In genomic region chrIII:7978289-7978688, ce11 we compare ENCODE assay signal across 5 worm cellular contexts.
TF ChIP-seq lines count a peak whose summit lies in the region.

No protein-coding gene starts in this region.

TF ChIP-seq in whole organism, L1 larva, 84 proteins besides CTCF, POLR2A, EP300 and RAD21:
- peak; percentile 4 for TF ChIP-seq mep-1 (tag; optimal IDR thresholded peaks at IDR 0.05; lab: Kevin White, UChicago)
- no peak for TF ChIP-seq efl-1 (optimal IDR thresholded peaks at IDR 0.05; lab: Kevin White, UChicago)
- TF ChIP-seq efl-1 (GFP tag; optimal IDR thresholded peaks at IDR 0.05 in 1 of 2; lab: Kevin White, UChicago) = peak in 1 of 2 experiments; percentile 40
- no peak for TF ChIP-seq nhr-84 (tag; optimal IDR thresholded peaks at IDR 0.05; lab: Kevin White, UChicago)
- no peak for TF ChIP-seq skn-1 (tag; optimal IDR thresholded peaks at IDR 0.05; lab: Kevin White, UChicago)

TF ChIP-seq in whole organism, L2 larva, 48 proteins besides CTCF, POLR2A, EP300 and RAD21:
- no peak for TF ChIP-seq sma-9 (GFP tag; optimal IDR thresholded peaks at IDR 0.05; lab: Kevin White, UChicago)
- no peak for TF ChIP-seq sma-9 (tag; optimal IDR thresholded peaks at IDR 0.05; lab: Kevin White, UChicago)
- no peak for TF ChIP-seq sem-4 (tag; optimal IDR thresholded peaks at IDR 0.05; lab: Kevin White, UChicago)
- no peak for TF ChIP-seq elt-1 (tag; optimal IDR thresholded peaks at IDR 0.05; lab: Kevin White, UChicago)
- no peak for TF ChIP-seq nhr-237 (tag; optimal IDR thresholded peaks at IDR 0.05; lab: Kevin White, UChicago)
- peak; percentile 26 for TF ChIP-seq nhr-21 (tag; optimal IDR thresholded peaks at IDR 0.05; lab: Kevin White, UChicago)
- TF ChIP-seq ztf-4 (tag; optimal IDR thresholded peaks at IDR 0.05; lab: Kevin White, UChicago) = no peak
- TF ChIP-seq sma-3 (GFP tag; optimal IDR thresholded peaks at IDR 0.05; lab: Kevin White, UChicago) = no peak
- no peak for TF ChIP-seq unc-55 (GFP tag; optimal IDR thresholded peaks at IDR 0.05; lab: Kevin White, UChicago)

TF ChIP-seq in whole organism, L3 larva, 47 proteins besides CTCF, POLR2A, EP300 and RAD21:
- no peak for TF ChIP-seq unc-62 (GFP tag; optimal IDR thresholded peaks at IDR 0.05; lab: Kevin White, UChicago)
- TF ChIP-seq ama-1 (optimal IDR thresholded peaks at IDR 0.05; lab: Kevin White, UChicago) = peak; percentile 42
TF ChIP-seq in whole organism, L3 larva: peak in this region for 1.

TF ChIP-seq in whole organism, L4 larva, 104 proteins besides CTCF, POLR2A, EP300 and RAD21 (continues in another document):
- no peak for TF ChIP-seq php-3 (GFP tag; IDR thresholded peaks at IDR 0.05; lab: Robert Waterston, UW)
- no peak for TF ChIP-seq jun-1 (tag; optimal IDR thresholded peaks at IDR 0.05; lab: Kevin White, UChicago)
- no peak for TF ChIP-seq skn-1 (tag; optimal IDR thresholded peaks at IDR 0.05; lab: Kevin White, UChicago)
- no peak for TF ChIP-seq lin-13 (GFP tag; optimal IDR thresholded peaks at IDR 0.05; lab: Kevin White, UChicago)
- TF ChIP-seq R02D3.7 (tag; optimal IDR thresholded peaks at IDR 0.05; lab: Kevin White, UChicago) = no peak
- TF ChIP-seq mdl-1 (tag; optimal IDR thresholded peaks at IDR 0.05; lab: Kevin White, UChicago) = no peak
- TF ChIP-seq ZK337.2 (GFP tag; IDR thresholded peaks at IDR 0.05; lab: Robert Waterston, UW) = no peak
- TF ChIP-seq madf-5 (GFP tag; IDR thresholded peaks at IDR 0.05; lab: Robert Waterston, UW) = no peak
- TF ChIP-seq nhr-25 (tag; optimal IDR thresholded peaks at IDR 0.05; lab: Kevin White, UChicago; ENCODE audit: borderline replicate concordance, insufficient read depth) = no peak
- no peak for TF ChIP-seq F10B5.3 (tag; optimal IDR thresholded peaks at IDR 0.05; lab: Kevin White, UChicago)
- TF ChIP-seq nhr-102 (tag; optimal IDR thresholded peaks at IDR 0.05; lab: Kevin White, UChicago) = no peak
- no peak for TF ChIP-seq ZK546.5 (tag; optimal IDR thresholded peaks at IDR 0.05; lab: Kevin White, UChicago)
- TF ChIP-seq Y5F2A.4 (GFP tag; optimal IDR thresholded peaks at IDR 0.05; lab: Kevin White, UChicago) = no peak
- no peak for TF ChIP-seq ces-1 (GFP tag; optimal IDR thresholded peaks at IDR 0.05; lab: Kevin White, UChicago)
- TF ChIP-seq set-16 (GFP tag; IDR thresholded peaks at IDR 0.05; lab: Robert Waterston, UW) = no peak
- no peak for TF ChIP-seq ama-1 (optimal IDR thresholded peaks at IDR 0.05; lab: Kevin White, UChicago)
- no peak for TF ChIP-seq nhr-10 (tag; optimal IDR thresholded peaks at IDR 0.05; lab: Kevin White, UChicago)
- no peak for TF ChIP-seq lir-3 (tag; optimal IDR thresholded peaks at IDR 0.05; lab: Kevin White, UChicago)
- TF ChIP-seq ceh-32 (tag; optimal IDR thresholded peaks at IDR 0.05; lab: Kevin White, UChicago; ENCODE audit: poor library complexity) = no peak
- TF ChIP-seq ztf-11 (tag; optimal IDR thresholded peaks at IDR 0.05; lab: Kevin White, UChicago) = no peak
- no peak for TF ChIP-seq dve-1 (tag; optimal IDR thresholded peaks at IDR 0.05; lab: Kevin White, UChicago; ENCODE audit: insufficient read depth)
- peak; percentile 0 for TF ChIP-seq hlh-30 (tag; optimal IDR thresholded peaks at IDR 0.05; lab: Kevin White, UChicago; ENCODE audit: insufficient read depth)
- no peak for TF ChIP-seq nhr-6 (tag; optimal IDR thresholded peaks at IDR 0.05; lab: Kevin White, UChicago)
- TF ChIP-seq T26A8.4 (GFP tag; IDR thresholded peaks at IDR 0.05; lab: Robert Waterston, UW) = no peak
- no peak for TF ChIP-seq ceh-28 (tag; optimal IDR thresholded peaks at IDR 0.05; lab: Kevin White, UChicago)
- no peak for TF ChIP-seq zfp-2 (tag; optimal IDR thresholded peaks at IDR 0.05; lab: Kevin White, UChicago)
- no peak for TF ChIP-seq hmg-1.1 (GFP tag; IDR thresholded peaks at IDR 0.05; lab: Robert Waterston, UW)
- TF ChIP-seq dmd-8 (GFP tag; IDR thresholded peaks at IDR 0.05; lab: Robert Waterston, UW) = 0 out of 2 replicates have a peak, but pooled peaks have one; percentile 38
- no peak for TF ChIP-seq Y75B8A.6 (GFP tag; IDR thresholded peaks at IDR 0.05; lab: Robert Waterston, UW)
- no peak for TF ChIP-seq ceh-44 (GFP tag; IDR thresholded peaks at IDR 0.05; lab: Robert Waterston, UW)
- TF ChIP-seq lin-1 (GFP tag; IDR thresholded peaks at IDR 0.05; lab: Robert Waterston, UW) = 0 out of 2 replicates have a peak, but pooled peaks have one; percentile 10
- no peak for TF ChIP-seq snpc-1.2 (GFP tag; IDR thresholded peaks at IDR 0.05; lab: Robert Waterston, UW)
- TF ChIP-seq mep-1 (tag; optimal IDR thresholded peaks at IDR 0.05; lab: Kevin White, UChicago) = no peak
- TF ChIP-seq zfp-3 (GFP tag; conservative IDR thresholded peaks at IDR 0.05; lab: Robert Waterston, UW) = no peak; the same call in 1 of the 2 replicates
- no peak for TF ChIP-seq snpc-4 (tag; optimal IDR thresholded peaks at IDR 0.05; lab: Kevin White, UChicago)
- TF ChIP-seq vab-7 (GFP tag; IDR thresholded peaks at IDR 0.05; lab: Robert Waterston, UW) = 0 out of 2 replicates have a peak, but pooled peaks have one; percentile 48
- no peak for TF ChIP-seq aly-2 (tag; optimal IDR thresholded peaks at IDR 0.05; lab: Kevin White, UChicago)
- no peak for TF ChIP-seq F37D6.2 (tag; optimal IDR thresholded peaks at IDR 0.05; lab: Kevin White, UChicago)
- TF ChIP-seq spr-1 (tag; optimal IDR thresholded peaks at IDR 0.05; lab: Kevin White, UChicago) = no peak

TF ChIP-seq in whole organism, young adult, 124 proteins besides CTCF, POLR2A, EP300 and RAD21 (continues in another document):
- TF ChIP-seq Y56A3A.18 (GFP tag; IDR thresholded peaks at IDR 0.05; lab: Robert Waterston, UW) (no peak), rcor-1 (GFP tag; IDR thresholded peaks at IDR 0.05; lab: Robert Waterston, UW) (0 out of 2 replicates have a peak, but pooled peaks have one; percentile 20), tbp1 (GFP tag; optimal IDR thresholded peaks at IDR 0.05; lab: Kevin White, UChicago) (peak; percentile 86), fkh-3 (tag; optimal IDR thresholded peaks at IDR 0.05; lab: Kevin White, UChicago) (no peak), nfyb-1 (GFP tag; IDR thresholded peaks at IDR 0.05; lab: Robert Waterston, UW) (no peak), nfya-1 (tag; optimal IDR thresholded peaks at IDR 0.05; lab: Kevin White, UChicago; ENCODE audit: borderline replicate concordance, insufficient read depth) (no peak), B0336.3 (GFP tag; IDR thresholded peaks at IDR 0.05; lab: Robert Waterston, UW) (no peak), nhr-27 (tag; optimal IDR thresholded peaks at IDR 0.05; lab: Kevin White, UChicago) (no peak), hsf-1 (GFP tag; IDR thresholded peaks at IDR 0.05; lab: Robert Waterston, UW) (no peak), F57C9.4 (tag; optimal IDR thresholded peaks at IDR 0.05; lab: Kevin White, UChicago) (no peak), F10E7.11 (tag; optimal IDR thresholded peaks at IDR 0.05; lab: Kevin White, UChicago) (no peak), aptf-2 (GFP tag; conservative IDR thresholded peaks at IDR 0.05; lab: Robert Waterston, UW) (no peak), lin-54 (GFP tag; optimal IDR thresholded peaks at IDR 0.05; lab: Kevin White, UChicago) (peak; percentile 26), K11D2.4 (GFP tag; IDR thresholded peaks at IDR 0.05; lab: Robert Waterston, UW) (no peak), T07F8.4 (tag; optimal IDR thresholded peaks at IDR 0.05; lab: Kevin White, UChicago) (no peak), snpc-4 (GFP tag; optimal IDR thresholded peaks at IDR 0.05; lab: Kevin White, UChicago) (no peak), snpc-4 (tag; optimal IDR thresholded peaks at IDR 0.05; lab: Kevin White, UChicago) (no peak), egl-44 (GFP tag; IDR thresholded peaks at IDR 0.05; lab: Robert Waterston, UW) (no peak), F33H1.4 (GFP tag; IDR thresholded peaks at IDR 0.05; lab: Robert Waterston, UW) (no peak), egrh-3 (GFP tag; IDR thresholded peaks at IDR 0.05; lab: Robert Waterston, UW) (no peak), ztf-18 (tag; optimal IDR thresholded peaks at IDR 0.05; lab: Kevin White, UChicago) (peak; percentile 35), hlh-12 (tag; optimal IDR thresholded peaks at IDR 0.05; lab: Kevin White, UChicago) (no peak), aptf-3 (GFP tag; IDR thresholded peaks at IDR 0.05; lab: Robert Waterston, UW) (0 out of 2 replicates have a peak, but pooled peaks have one; percentile 13), lsy-27 (tag; optimal IDR thresholded peaks at IDR 0.05; lab: Kevin White, UChicago; ENCODE audit: borderline replicate concordance, insufficient read depth) (no peak), nhr-120 (GFP tag; IDR thresholded peaks at IDR 0.05; lab: Robert Waterston, UW) (no peak), ama-1 (optimal IDR thresholded peaks at IDR 0.05; lab: Kevin White, UChicago) (no peak), ama-1 (GFP tag; optimal IDR thresholded peaks at IDR 0.05; lab: Kevin White, UChicago) (no peak), hrde-1 (tag; optimal IDR thresholded peaks at IDR 0.05; lab: Kevin White, UChicago; ENCODE audit: borderline replicate concordance) (no peak), dpff-1 (tag; optimal IDR thresholded peaks at IDR 0.05; lab: Kevin White, UChicago) (no peak), him-1 (tag; optimal IDR thresholded peaks at IDR 0.05; lab: Kevin White, UChicago) (no peak), rpc-1 (optimal IDR thresholded peaks at IDR 0.05; lab: Kevin White, UChicago) (peak; percentile 60), rpc-1 (tag; optimal IDR thresholded peaks at IDR 0.05; lab: Kevin White, UChicago) (peak; percentile 68), F39B2.1 (GFP tag; IDR thresholded peaks at IDR 0.05; lab: Robert Waterston, UW) (no peak), tlf-1 (GFP tag; optimal IDR thresholded peaks at IDR 0.05; lab: Kevin White, UChicago) (no peak), sptf-2 (GFP tag; optimal IDR thresholded peaks at IDR 0.05; lab: Kevin White, UChicago) (no peak), madf-8 (GFP tag; conservative IDR thresholded peaks at IDR 0.05; lab: Robert Waterston, UW) (no peak), hlh-26 (GFP tag; conservative IDR thresholded peaks at IDR 0.05; lab: Robert Waterston, UW) (no peak), atf-7 (tag; optimal IDR thresholded peaks at IDR 0.05; lab: Kevin White, UChicago) (no peak), chd-7 (tag; optimal IDR thresholded peaks at IDR 0.05; lab: Kevin White, UChicago) (no peak), bed-1 (GFP tag; IDR thresholded peaks at IDR 0.05; lab: Robert Waterston, UW) (no peak), hmg-1.2 (GFP tag; IDR thresholded peaks at IDR 0.05; lab: Robert Waterston, UW) (no peak), nhr-80 (tag; optimal IDR thresholded peaks at IDR 0.05; lab: Kevin White, UChicago) (peak; percentile 10), mcd-1 (GFP tag; IDR thresholded peaks at IDR 0.05; lab: Robert Waterston, UW) (no peak), mxl-1 (tag; optimal IDR thresholded peaks at IDR 0.05; lab: Kevin White, UChicago) (no peak), ets-4 (GFP tag; optimal IDR thresholded peaks at IDR 0.05; lab: Kevin White, UChicago) (no peak), ekl-4 (GFP tag; IDR thresholded peaks at IDR 0.05; lab: Robert Waterston, UW) (peak; percentile 47; the same call in 1 of the 2 replicates)
